Worm (Caenorhabditis elegans) whole organism, late embryonic: ENCODE data around the gene T03G6.3.

ENCODE experiments used
- C08G9.2 ChIP-seq: sonication (generic microtip); optimal IDR thresholded peaks from 2 replicates; lab custom pipeline; 2016; ENCODE audit warnings: mild to moderate bottlenecking, missing genetic modification characterization, moderate library complexity, missing compliant biosample characterization
- Y22D7AL.16 ChIP-seq: sonication (generic microtip); optimal IDR thresholded peaks from 2 replicates; lab custom pipeline; 2016; ENCODE audit warnings: missing genetic modification characterization, missing compliant biosample characterization
- ahr-1 ChIP-seq: sonication (generic microtip); optimal IDR thresholded peaks from 2 replicates; lab custom pipeline; 2016; ENCODE audit warnings: missing genetic modification characterization, missing compliant biosample characterization
- ama-1 ChIP-seq: fragments of 150-350 bp; optimal IDR thresholded peaks from 2 replicates; lab custom pipeline; 2014
- ceh-18 ChIP-seq: sonication (generic microtip); optimal IDR thresholded peaks from 2 replicates; lab custom pipeline; 2016; ENCODE audit warnings: missing genetic modification characterization, missing compliant biosample characterization
- ceh-19 ChIP-seq: fragments of 200-800 bp; sonication (Bioruptor generic); optimal IDR thresholded peaks from 2 replicates; lab custom pipeline; 2018; ENCODE audit warnings: mild to moderate bottlenecking, missing genetic modification characterization, missing compliant biosample characterization
- ceh-2 ChIP-seq: sonication (generic microtip); optimal IDR thresholded peaks from 2 replicates; lab custom pipeline; 2016; ENCODE audit warnings: missing genotype, missing genetic modification characterization, missing compliant biosample characterization
- ceh-30 ChIP-seq: fragments of 150-350 bp; optimal IDR thresholded peaks from 2 replicates; lab custom pipeline; 2014; ENCODE audit warnings: missing biosample characterization, missing genetic modification characterization
- ceh-31 ChIP-seq: sonication (generic microtip); optimal IDR thresholded peaks from 2 replicates; lab custom pipeline; 2016; ENCODE audit warnings: missing genetic modification characterization, missing compliant biosample characterization
- ceh-34 ChIP-seq: sonication (generic microtip); optimal IDR thresholded peaks from 2 replicates; lab custom pipeline; 2016; ENCODE audit warnings: mild to moderate bottlenecking, missing genetic modification characterization, missing compliant biosample characterization
- ceh-6 ChIP-seq: fragments of 200-800 bp; sonication (Bioruptor generic); optimal IDR thresholded peaks from 2 replicates; lab custom pipeline; 2018; ENCODE audit warnings: mild to moderate bottlenecking, missing genetic modification characterization, missing compliant biosample characterization
- ceh-9 ChIP-seq: sonication (generic microtip); optimal IDR thresholded peaks from 2 replicates; lab custom pipeline; 2016; ENCODE audit warnings: mild to moderate bottlenecking, missing genetic modification characterization, inconsistent platforms, missing compliant biosample characterization
- che-1 ChIP-seq: sonication (generic microtip); optimal IDR thresholded peaks from 2 replicates; lab custom pipeline; 2016; ENCODE audit warnings: mild to moderate bottlenecking, missing genetic modification characterization, missing compliant biosample characterization
- elt-4 ChIP-seq: sonication (generic microtip); optimal IDR thresholded peaks from 2 replicates; lab custom pipeline; 2016; ENCODE audit warnings: missing genetic modification characterization, missing compliant biosample characterization
- eyg-1 ChIP-seq: sonication (generic microtip); optimal IDR thresholded peaks from 2 replicates; lab custom pipeline; 2016; ENCODE audit warnings: missing genotype, missing genetic modification characterization, missing compliant biosample characterization
- fax-1 ChIP-seq: sonication (generic microtip); optimal IDR thresholded peaks from 2 replicates; lab custom pipeline; 2016; ENCODE audit warnings: missing genotype, missing genetic modification characterization, missing compliant biosample characterization
- fkh-10 ChIP-seq: fragments of 150-350 bp; optimal IDR thresholded peaks from 2 replicates; lab custom pipeline; 2014; ENCODE audit warnings: missing biosample characterization, missing genetic modification reagents, missing genetic modification characterization
- hlh-15 ChIP-seq: sonication (generic microtip); optimal IDR thresholded peaks from 2 replicates; lab custom pipeline; 2016; ENCODE audit warnings: missing genetic modification characterization, missing compliant biosample characterization
- lim-6 ChIP-seq: sonication (generic microtip); optimal IDR thresholded peaks from 2 replicates; lab custom pipeline; 2016; ENCODE audit warnings: missing genetic modification characterization, missing compliant biosample characterization
- madf-2 ChIP-seq: sonication (generic microtip); optimal IDR thresholded peaks from 2 replicates; lab custom pipeline; 2017; ENCODE audit warnings: missing genetic modification characterization, missing compliant biosample characterization
- nhr-232 ChIP-seq: sonication (generic microtip); optimal IDR thresholded peaks from 2 replicates; lab custom pipeline; 2016; ENCODE audit warnings: missing genetic modification characterization, missing compliant biosample characterization
- odd-2 ChIP-seq: sonication (generic microtip); optimal IDR thresholded peaks from 2 replicates; lab custom pipeline; 2017; ENCODE audit warnings: antibody characterized with exemption, mild to moderate bottlenecking, missing genetic modification characterization, missing compliant biosample characterization
- pag-3 ChIP-seq: sonication (generic microtip); optimal IDR thresholded peaks from 2 replicates; lab custom pipeline; 2016; ENCODE audit warnings: missing compliant biosample characterization, missing genetic modification characterization, borderline replicate concordance
- pha-2 ChIP-seq: sonication (generic microtip); optimal IDR thresholded peaks from 2 replicates; lab custom pipeline; 2017; ENCODE audit warnings: mild to moderate bottlenecking, missing genetic modification characterization, missing compliant biosample characterization
- pha-4 ChIP-seq: fragments of 150-350 bp; optimal IDR thresholded peaks from 2 replicates; lab custom pipeline; 2018; ENCODE audit warnings: missing biosample characterization, missing genetic modification reagents, missing genetic modification characterization
- pqm-1 ChIP-seq: sonication (generic microtip); optimal IDR thresholded peaks from 2 replicates; lab custom pipeline; 2016; ENCODE audit warnings: missing genetic modification characterization, missing compliant biosample characterization
- pros-1 ChIP-seq: fragments of 150-350 bp; optimal IDR thresholded peaks from 2 replicates; lab custom pipeline; 2014; ENCODE audit warnings: missing biosample characterization, missing genetic modification reagents, missing genetic modification characterization
- tbx-2 ChIP-seq: sonication (generic microtip); optimal IDR thresholded peaks from 2 replicates; lab custom pipeline; 2016; ENCODE audit warnings: missing genetic modification characterization, missing compliant biosample characterization
- ttx-3 ChIP-seq: sonication (generic microtip); optimal IDR thresholded peaks from 2 replicates; lab custom pipeline; 2016; ENCODE audit warnings: missing genetic modification reagents, missing genetic modification characterization, missing compliant biosample characterization
- unc-42 ChIP-seq: sonication (generic microtip); optimal IDR thresholded peaks from 2 replicates; lab custom pipeline; 2016; ENCODE audit warnings: missing genotype, missing genetic modification characterization, missing compliant biosample characterization
- unc-55 ChIP-seq: sonication (generic microtip); optimal IDR thresholded peaks from 2 replicates; lab custom pipeline; 2017; ENCODE audit warnings: missing biosample characterization, missing genetic modification reagents, missing genetic modification characterization

T03G6.3 gene

DNA sequence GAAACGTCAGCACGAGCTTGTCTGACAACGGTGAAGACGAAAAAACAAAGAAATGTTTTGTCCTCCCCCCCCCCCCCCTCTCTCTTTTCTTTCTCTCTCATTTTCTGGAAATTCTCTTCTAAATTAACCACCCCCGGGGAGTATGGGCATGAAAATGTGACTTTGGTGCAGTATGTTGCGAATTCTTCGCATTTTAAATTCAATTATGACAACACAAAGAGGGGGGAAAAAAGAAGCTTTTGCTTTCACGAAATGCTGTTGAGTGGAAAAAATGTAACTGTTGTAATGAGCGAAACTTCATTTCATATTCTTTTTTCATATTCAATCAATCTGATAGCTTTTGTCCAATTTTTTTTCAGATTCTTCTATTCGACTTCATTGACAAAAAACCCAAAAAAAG, 38.8 kb upstream of the T03G6.3 start:
- TF ChIP-seq ceh-2 (tag; lab: Kevin White, UChicago) = no peak
- peak; percentile 35 for TF ChIP-seq ceh-31 (tag; lab: Kevin White, UChicago)
- TF ChIP-seq unc-42 = peak; percentile 10

DNA sequence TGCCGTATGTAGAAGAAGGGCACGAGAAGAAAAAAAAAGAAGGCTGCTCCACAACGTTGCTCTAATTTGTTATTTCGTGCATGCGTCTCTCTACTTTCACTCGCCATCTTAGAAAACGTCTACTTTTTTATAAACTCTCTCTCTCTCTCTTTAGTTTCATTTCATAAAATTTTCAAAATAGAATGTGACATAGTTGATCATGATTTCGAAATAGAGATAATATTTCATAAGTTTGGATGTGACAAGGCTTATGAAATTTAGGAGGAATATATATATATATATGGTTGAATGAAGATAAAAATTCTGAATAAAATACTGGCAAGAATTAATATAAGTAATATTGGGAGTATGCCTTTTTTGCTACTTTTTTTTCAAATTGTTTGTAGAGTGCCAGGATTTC, 25.6 kb upstream of the T03G6.3 start:
- TF ChIP-seq fkh-10 (no peak), ttx-3 (tag; lab: Kevin White, UChicago) (no peak), ceh-30 (tag; lab: Kevin White, UChicago) (no peak), elt-4 (tag; lab: Kevin White, UChicago) (no peak), che-1 (tag; lab: Kevin White, UChicago) (no peak), ceh-2 (tag; lab: Kevin White, UChicago) (no peak), pros-1 (tag; lab: Kevin White, UChicago) (no peak), eyg-1 (no peak), pqm-1 (tag; lab: Kevin White, UChicago) (no peak)

DNA sequence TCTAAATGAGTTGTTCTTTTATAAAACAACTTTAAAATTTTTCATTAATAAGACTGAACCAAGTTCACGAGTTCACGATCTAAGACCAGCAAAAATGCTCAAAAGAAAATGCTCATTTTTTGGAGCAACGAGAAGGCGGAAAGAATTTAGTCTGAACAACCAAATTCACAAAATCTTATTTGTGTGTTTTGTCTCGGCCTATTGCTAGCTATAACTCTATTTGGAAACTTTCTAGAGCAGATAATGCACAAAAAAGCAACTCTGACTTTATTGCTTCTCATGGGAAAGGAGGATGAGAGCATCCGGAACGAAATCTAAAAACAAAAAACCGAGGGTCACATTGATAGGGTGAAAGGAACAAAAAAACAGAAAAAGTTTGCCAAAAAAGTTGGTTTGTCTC, 25.0 kb upstream of the T03G6.3 start:
- no peak for TF ChIP-seq ceh-34 (tag; lab: Kevin White, UChicago)
- TF ChIP-seq unc-42 = peak; percentile 41

DNA sequence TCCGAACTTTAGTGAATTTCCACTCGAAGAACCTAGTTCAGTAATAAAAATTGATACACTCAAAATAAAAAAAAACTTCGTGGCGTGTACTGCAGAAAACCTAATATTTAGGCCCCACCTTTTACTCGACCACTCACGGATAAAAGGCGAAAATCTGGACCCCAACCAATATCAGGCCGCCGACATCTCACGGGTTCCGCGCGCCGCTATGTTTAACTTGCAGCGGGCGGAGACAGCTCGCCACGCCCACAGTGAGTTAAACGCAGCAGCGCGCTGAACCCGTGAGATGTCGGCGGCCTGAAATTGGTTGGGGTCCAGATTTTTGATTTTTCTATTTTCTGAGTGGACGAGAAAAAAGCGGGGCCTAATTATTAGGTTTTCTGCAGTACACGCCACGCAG, 17.3 kb upstream of the T03G6.3 start:
- TF ChIP-seq ceh-19 (GFP tag; lab: Kevin White, UChicago) (no peak), pag-3 (tag; lab: Kevin White, UChicago) (no peak), unc-55 (GFP tag; lab: Kevin White, UChicago) (no peak), ceh-31 (tag; lab: Kevin White, UChicago) (no peak), ama-1 (lab: Kevin White, UChicago) (no peak), pha-4 (no peak), nhr-232 (tag; lab: Kevin White, UChicago) (no peak), Y22D7AL.16 (tag; lab: Kevin White, UChicago) (no peak), hlh-15 (tag; lab: Kevin White, UChicago) (no peak), ceh-9 (tag; lab: Kevin White, UChicago) (no peak), C08G9.2 (tag; lab: Kevin White, UChicago) (no peak), lim-6 (no peak), fax-1 (tag; lab: Kevin White, UChicago) (no peak), madf-2 (tag; lab: Kevin White, UChicago) (no peak), odd-2 (no peak)

DNA sequence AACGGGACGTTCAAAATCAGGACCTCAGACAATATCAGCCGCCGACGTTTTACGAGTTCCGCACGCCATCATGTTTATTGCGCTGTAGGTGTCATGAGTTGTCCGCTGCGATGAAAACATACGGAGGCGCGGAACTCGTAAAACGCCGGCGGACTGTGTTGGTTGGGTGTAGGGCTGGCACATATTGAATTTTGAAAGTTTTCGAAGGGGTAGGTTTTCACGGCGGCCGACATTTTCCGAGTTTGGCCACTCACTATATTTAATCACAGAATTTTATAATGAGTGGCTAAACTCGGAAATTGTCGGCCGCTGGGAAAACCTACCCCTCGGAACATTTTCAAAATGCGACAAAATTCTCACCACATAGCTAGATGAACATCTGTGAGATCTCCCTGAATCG, 10.6 kb upstream of the T03G6.3 start:
- TF ChIP-seq ceh-6 (GFP tag; lab: Kevin White, UChicago) (no peak), ahr-1 (no peak), ceh-34 (tag; lab: Kevin White, UChicago) (no peak), unc-42 (no peak), tbx-2 (tag; lab: Kevin White, UChicago) (no peak), ttx-3 (tag; lab: Kevin White, UChicago) (no peak), unc-55 (GFP tag; lab: Kevin White, UChicago) (no peak), eyg-1 (no peak)

DNA sequence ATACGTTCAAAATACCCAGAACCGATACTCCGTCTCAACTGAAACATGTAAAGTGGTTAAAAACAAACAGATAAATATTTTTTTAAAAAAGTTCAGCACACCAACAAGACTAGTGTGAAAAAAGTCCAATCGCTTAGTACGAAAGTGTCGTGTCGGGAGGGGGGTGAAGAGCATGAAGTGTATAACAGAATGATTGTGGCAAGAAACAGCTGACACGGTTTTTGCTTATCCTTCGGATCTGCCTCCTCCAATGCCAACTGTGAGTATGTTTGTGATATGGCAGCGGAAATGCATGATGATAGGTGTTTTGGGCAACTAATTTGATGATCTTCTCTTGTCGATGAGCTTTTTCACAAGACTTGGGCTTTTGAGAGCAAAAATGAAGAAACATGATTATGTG, 4.8 kb upstream of the T03G6.3 start:
- TF ChIP-seq ceh-18 (tag; lab: Kevin White, UChicago) (peak; percentile 39), tbx-2 (tag; lab: Kevin White, UChicago) (no peak)
- TF ChIP-seq, all 69 proteins: peak for 1

DNA sequence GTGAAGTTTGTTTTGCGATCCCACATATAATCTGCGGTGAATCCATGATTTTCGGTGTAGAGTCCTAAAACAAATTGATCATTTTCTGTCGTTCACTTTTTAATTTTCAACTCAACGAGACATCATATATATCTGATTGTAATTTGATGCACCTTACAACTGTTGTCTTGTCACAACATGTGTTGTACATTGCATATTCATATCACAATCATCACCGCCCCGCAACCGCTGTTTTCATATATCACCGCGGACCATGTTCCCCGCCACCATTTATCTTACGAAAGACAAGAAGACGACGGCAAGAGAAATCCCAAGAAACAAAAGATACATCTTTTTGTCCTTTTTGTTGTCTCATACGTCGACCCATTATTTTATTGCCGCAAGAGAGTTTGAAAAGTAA, 1.4 kb downstream of the T03G6.3 start:
- TF ChIP-seq unc-55 (GFP tag; lab: Kevin White, UChicago) (peak; percentile 78), pha-2 (tag; lab: Kevin White, UChicago) (no peak)
